Fruit fly (Drosophila melanogaster) whole organism, wandering third instar larva: ENCODE measurements around the gene asf1.

Source experiments
- Abd-B ChIP-seq: fragments of >200 bp; optimal IDR thresholded peaks from 2 replicates; lab custom pipeline; 2017; ENCODE audit warnings: missing biosample characterization, missing genetic modification characterization
- CG32264 ChIP-seq: fragments of 200-800 bp; sonication (Bioruptor generic); optimal IDR thresholded peaks from 2 replicates; lab custom pipeline; 2016; ENCODE audit warnings: missing biosample characterization, missing genetic modification characterization
- CG9705 ChIP-seq: fragments of 200-800 bp; sonication (Bioruptor generic); optimal IDR thresholded peaks from 2 replicates; lab custom pipeline; 2018; ENCODE audit warnings: missing biosample characterization, mild to moderate bottlenecking, missing genetic modification characterization
- CrebA ChIP-seq: fragments of 200-800 bp; sonication (Bioruptor generic); optimal IDR thresholded peaks from 2 replicates; lab custom pipeline; 2016; ENCODE audit warnings: missing biosample characterization, mild to moderate bottlenecking, missing genetic modification characterization, borderline replicate concordance
- Dfd ChIP-seq: fragments of >200 bp; optimal IDR thresholded peaks from 2 replicates; lab custom pipeline; 2017; ENCODE audit warnings: missing biosample characterization, missing genetic modification characterization
- Dif ChIP-seq: fragments of 200-275, 200-300 bp; sonication (Bioruptor generic); optimal IDR thresholded peaks from 2 replicates; lab custom pipeline; 2018; ENCODE audit warnings: missing biosample characterization, missing genetic modification characterization; ENCODE audit not compliant: partially characterized antibody
- GATAd ChIP-seq: sonication (Bioruptor generic); optimal IDR thresholded peaks from 2 replicates; lab custom pipeline; 2016; ENCODE audit warnings: missing biosample characterization, missing genetic modification characterization
- HLH106 ChIP-seq: fragments of 200-800 bp; optimal IDR thresholded peaks from 3 replicates; lab custom pipeline; 2019; ENCODE audit warnings: missing biosample characterization, mild to moderate bottlenecking, missing genetic modification characterization, moderate library complexity
- Hnf4 ChIP-seq: fragments of 200-800 bp; sonication (Bioruptor generic); optimal IDR thresholded peaks from 2 replicates; lab custom pipeline; 2016; ENCODE audit warnings: missing biosample characterization, mild to moderate bottlenecking, missing genetic modification characterization
- Hr78 ChIP-seq: fragments of >200 bp; optimal IDR thresholded peaks from 2 replicates; lab custom pipeline; 2017; ENCODE audit warnings: missing biosample characterization, missing genetic modification characterization
- Jra ChIP-seq: sonication (Bioruptor generic); optimal IDR thresholded peaks from 2 replicates; lab custom pipeline; 2016; ENCODE audit warnings: missing biosample characterization, missing genetic modification characterization
- Mio ChIP-seq: sonication (Bioruptor generic); optimal IDR thresholded peaks from 2 replicates; lab custom pipeline; 2016; ENCODE audit warnings: missing biosample characterization, missing genetic modification characterization
- Myc ChIP-seq: fragments of >200 bp; optimal IDR thresholded peaks from 2 replicates; lab custom pipeline; 2017
- N ChIP-seq: fragments of >200 bp; optimal IDR thresholded peaks from 2 replicates; lab custom pipeline; 2018; ENCODE audit warnings: missing biosample characterization, missing external identifiers, missing genetic modification characterization
- OdsH ChIP-seq: fragments of 200-800 bp; sonication (Bioruptor generic); optimal IDR thresholded peaks from 2 replicates; lab custom pipeline; 2016; ENCODE audit warnings: missing biosample characterization, mild to moderate bottlenecking, missing genetic modification characterization
- Rel ChIP-seq, 2 experiments: fragments of 200-800 bp; sonication (Bioruptor generic) in 1 of 2; optimal IDR thresholded peaks; 2 replicates in 1 of 2; 3 replicates in 1 of 2; lab custom pipeline; 2016 to 2019; ENCODE audit warnings: mild to moderate bottlenecking in 2 of 2, missing biosample characterization in 2 of 2, missing genetic modification characterization in 2 of 2, moderate library complexity in 1 of 2
- Sp1 ChIP-seq: fragments of 200-800 bp; sonication (Bioruptor generic); optimal IDR thresholded peaks from 3 replicates; lab custom pipeline; 2019; ENCODE audit warnings: missing biosample characterization, mild to moderate bottlenecking, missing genetic modification characterization, moderate library complexity
- Vsx2 ChIP-seq: fragments of 200-300, 225-300 bp; sonication (Bioruptor generic); optimal IDR thresholded peaks from 2 replicates; lab custom pipeline; 2018; ENCODE audit warnings: missing biosample characterization, missing genetic modification characterization; ENCODE audit not compliant: partially characterized antibody
- br ChIP-seq: fragments of 200-800 bp; sonication (Bioruptor generic); optimal IDR thresholded peaks from 2 replicates; lab custom pipeline; 2016; ENCODE audit warnings: missing biosample characterization, missing genetic modification characterization
- dl ChIP-seq, 2 experiments: fragments of 175-275, 200-275 bp in 1 of 2; fragments of 200-275 bp in 1 of 2; sonication (Bioruptor generic); optimal IDR thresholded peaks; lab custom pipeline; 2018; ENCODE audit warnings: mild to moderate bottlenecking in 2 of 2, missing biosample characterization in 2 of 2, missing genetic modification characterization in 2 of 2, moderate library complexity in 2 of 2; ENCODE audit not compliant: partially characterized antibody in 2 of 2, insufficient read depth in 1 of 2
- dmrt93B ChIP-seq: fragments of 200-800 bp; sonication (Bioruptor generic); optimal IDR thresholded peaks from 2 replicates; lab custom pipeline; 2018; ENCODE audit warnings: missing biosample characterization, mild to moderate bottlenecking, missing genetic modification characterization
- dsf ChIP-seq: sonication (Bioruptor generic); optimal IDR thresholded peaks from 2 replicates; lab custom pipeline; 2016; ENCODE audit warnings: missing biosample characterization, missing genetic modification characterization, borderline replicate concordance
- ey ChIP-seq: fragments of 200-800 bp; sonication (Bioruptor generic); optimal IDR thresholded peaks from 2 replicates; lab custom pipeline; 2016; ENCODE audit warnings: missing biosample characterization, missing genetic modification characterization
- foxo ChIP-seq, 2 experiments: fragments of 200-800 bp; sonication (Bioruptor generic); optimal IDR thresholded peaks; 2 replicates in 1 of 2; 3 replicates in 1 of 2; lab custom pipeline; 2016 to 2017; ENCODE audit warnings: missing biosample characterization in 2 of 2, missing genetic modification characterization in 2 of 2
- fru ChIP-seq: fragments of 200-800 bp; sonication (Bioruptor generic); optimal IDR thresholded peaks from 3 replicates; lab custom pipeline; 2016; ENCODE audit warnings: missing biosample characterization, mild to moderate bottlenecking, missing genetic modification characterization
- h ChIP-seq: fragments of 200-800 bp; sonication (Bioruptor generic); optimal IDR thresholded peaks from 3 replicates; lab custom pipeline; 2016; ENCODE audit warnings: missing biosample characterization, mild to moderate bottlenecking, missing genetic modification characterization
- jim ChIP-seq: fragments of 175-275, 200-325 bp; sonication (Bioruptor generic); optimal IDR thresholded peaks from 2 replicates; lab custom pipeline; 2016; ENCODE audit warnings: missing biosample characterization, mild to moderate bottlenecking, missing genetic modification characterization
- lola ChIP-seq: fragments of >200 bp; optimal IDR thresholded peaks from 2 replicates; lab custom pipeline; 2017; ENCODE audit warnings: missing biosample characterization, missing genetic modification characterization
- pan ChIP-seq: fragments of >200 bp; optimal IDR thresholded peaks from 2 replicates; lab custom pipeline; 2017
- psq ChIP-seq: fragments of 200-800 bp; sonication (Bioruptor generic); optimal IDR thresholded peaks from 3 replicates; lab custom pipeline; 2017; ENCODE audit warnings: missing biosample characterization, mild to moderate bottlenecking, missing genetic modification characterization, moderate library complexity
- rgr ChIP-seq: fragments of 200-800 bp; sonication (Bioruptor generic); optimal IDR thresholded peaks from 3 replicates; lab custom pipeline; 2016; ENCODE audit warnings: missing biosample characterization, mild to moderate bottlenecking, missing genetic modification characterization
- sage ChIP-seq: fragments of 200-800 bp; sonication (Bioruptor generic); optimal IDR thresholded peaks from 2 replicates; lab custom pipeline; 2016; ENCODE audit warnings: missing biosample characterization, mild to moderate bottlenecking, missing genetic modification characterization
- sv ChIP-seq: fragments of 200-800 bp; sonication (Bioruptor generic); optimal IDR thresholded peaks from 3 replicates; lab custom pipeline; 2016; ENCODE audit warnings: missing biosample characterization, missing genetic modification characterization
- tai ChIP-seq: sonication (Bioruptor generic); optimal IDR thresholded peaks from 2 replicates; lab custom pipeline; 2016; ENCODE audit warnings: missing biosample characterization, missing genetic modification characterization
- usp ChIP-seq: fragments of >200 bp; optimal IDR thresholded peaks from 2 replicates; lab custom pipeline; 2017; ENCODE audit warnings: missing biosample characterization, missing genetic modification characterization
- woc ChIP-seq: sonication (Bioruptor generic); optimal IDR thresholded peaks from 2 replicates; lab custom pipeline; 2016; ENCODE audit warnings: missing biosample characterization, mild to moderate bottlenecking, missing genetic modification characterization

Gene asf1

DNA sequence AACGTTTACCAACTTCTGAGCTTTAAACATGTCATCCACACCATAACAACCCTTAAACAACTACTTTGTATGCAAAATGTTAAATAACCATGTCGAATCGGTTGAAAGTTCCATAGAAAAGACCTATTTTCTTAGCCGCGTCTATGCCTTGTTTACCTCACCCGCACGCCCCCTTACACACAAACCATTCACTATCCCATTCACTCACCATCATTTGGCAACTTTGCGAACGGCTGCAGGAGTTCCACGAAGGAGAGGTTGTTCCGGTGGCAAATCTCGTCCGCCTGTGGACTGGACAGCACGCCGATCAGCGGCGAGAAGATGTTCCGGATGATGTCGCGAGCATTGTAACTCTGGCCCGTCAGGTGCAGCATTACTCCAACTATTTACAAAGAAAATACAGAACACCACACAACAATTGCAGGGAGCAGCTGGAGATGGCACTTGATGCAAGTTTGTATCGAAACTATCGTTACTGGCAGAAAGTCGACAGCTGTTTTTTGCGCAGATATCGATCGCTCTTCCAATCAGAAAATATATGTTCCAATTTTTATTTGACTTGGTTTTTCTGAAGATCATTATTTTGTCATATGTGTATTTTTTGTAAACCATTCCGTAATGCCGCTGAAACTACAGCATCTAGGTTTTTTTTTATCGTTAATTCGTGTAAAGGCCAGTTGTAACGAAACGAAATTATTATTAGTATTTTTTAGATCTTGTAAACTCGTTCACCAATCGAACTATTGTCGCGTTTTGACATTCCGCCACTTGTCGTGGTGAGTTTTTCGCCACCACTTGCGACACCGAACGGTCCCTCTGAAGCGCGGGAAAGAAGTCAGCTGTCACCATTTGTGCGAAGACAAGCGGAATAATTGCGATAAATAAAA, at the start of gene asf1:
TSS of gene asf1 (plus strand) at position 823 of the 887 bp plus-strand sequence.
- no peak for TF ChIP-seq CrebA (GFP tag; lab: Kevin White, UChicago)
- no peak for TF ChIP-seq foxo (GFP tag; optimal IDR thresholded peaks at IDR 0.05; lab: Kevin White, UChicago)
- TF ChIP-seq fru (GFP tag; lab: Kevin White, UChicago): peak; percentile 63
- TF ChIP-seq dsf (GFP tag; lab: Kevin White, UChicago): no peak
- peak; percentile 29 for TF ChIP-seq ey (GFP tag; lab: Kevin White, UChicago)
- TF ChIP-seq Abd-B (GFP tag; lab: Kevin White, UChicago): no peak
- TF ChIP-seq Myc: peak; percentile 67
- TF ChIP-seq sv (GFP tag; lab: Kevin White, UChicago): peak; percentile 54
- TF ChIP-seq lola (GFP tag; lab: Kevin White, UChicago): no peak
- peak; percentile 37 for TF ChIP-seq OdsH (GFP tag; lab: Kevin White, UChicago)

DNA sequence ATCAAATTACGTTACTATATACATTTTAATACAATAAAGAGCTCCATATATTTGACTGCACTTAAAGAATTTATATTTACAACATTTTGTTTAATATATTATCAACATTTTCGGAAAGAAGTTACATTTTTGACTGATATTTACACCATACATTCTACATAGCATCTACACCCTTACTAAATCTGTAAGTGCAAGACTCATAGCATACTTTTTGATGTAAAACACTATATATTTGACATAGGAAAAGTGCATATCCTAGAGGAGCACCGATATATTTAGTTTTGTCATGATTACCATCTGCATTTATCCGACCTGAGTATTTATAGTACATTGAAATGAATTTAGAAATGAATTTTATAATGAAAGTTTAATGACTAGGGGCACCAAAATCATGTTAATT, 49.7 kb upstream of the asf1 start:
- TF ChIP-seq dsf (GFP tag; lab: Kevin White, UChicago): no peak
- TF ChIP-seq foxo (GFP tag; optimal IDR thresholded peaks at IDR 0.05; lab: Kevin White, UChicago): no peak
- TF ChIP-seq Myc: peak; percentile 42
- TF ChIP-seq woc: no peak
- no peak for TF ChIP-seq sage
- TF ChIP-seq, all 38 proteins: peak for 1

DNA sequence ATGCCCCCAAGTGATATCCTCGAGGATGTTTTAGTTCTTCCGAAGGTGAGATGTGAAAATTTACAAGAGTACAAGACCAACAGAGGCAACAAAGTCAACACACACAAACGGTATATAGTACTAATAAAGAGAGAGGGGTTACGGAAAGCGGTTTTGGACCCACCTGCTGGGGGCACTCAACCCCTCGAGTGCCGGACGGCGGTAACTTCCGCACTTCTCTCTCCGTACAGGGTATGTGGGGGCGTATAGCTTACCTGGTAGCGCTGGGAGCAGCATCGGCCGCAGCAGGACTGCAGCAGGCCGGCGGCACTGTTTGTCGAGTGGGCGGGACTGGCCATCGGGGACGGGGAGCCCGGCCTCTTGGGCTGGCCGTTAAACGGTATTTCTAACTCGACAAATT, 49.3 kb upstream of the asf1 start:
- TF ChIP-seq Dif (GFP tag; lab: Kevin White, UChicago) (no peak), rgr (GFP tag; lab: Kevin White, UChicago) (no peak), h (no peak), dsf (GFP tag; lab: Kevin White, UChicago) (no peak), usp (GFP tag; lab: Kevin White, UChicago) (no peak), N (GFP tag; lab: Kevin White, UChicago) (no peak), dmrt93B (GFP tag; lab: Kevin White, UChicago) (no peak), CG32264 (GFP tag; lab: Kevin White, UChicago) (no peak), jim (GFP tag; lab: Kevin White, UChicago) (no peak), sv (GFP tag; lab: Kevin White, UChicago) (no peak)

DNA sequence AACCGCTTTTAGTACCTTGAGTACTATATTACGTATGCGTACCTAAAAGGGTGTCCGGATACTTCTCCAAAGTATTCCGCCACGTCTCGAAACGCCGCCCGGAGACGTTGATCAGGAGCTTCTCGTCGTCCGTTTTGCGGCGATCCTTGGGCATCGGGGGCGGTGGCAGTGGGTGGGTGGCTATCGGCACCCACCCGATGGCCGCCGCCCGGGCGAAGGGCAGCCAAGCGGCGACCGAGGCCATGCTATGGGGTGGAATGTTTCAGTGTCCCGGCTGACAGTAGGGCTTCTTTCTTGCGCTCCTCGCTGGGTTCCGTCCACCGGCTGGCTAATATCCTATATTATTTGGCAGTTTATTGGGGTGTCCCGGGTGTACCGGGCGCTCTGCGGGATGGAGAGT, 44.2 kb upstream of the asf1 start:
- TF ChIP-seq Dfd (GFP tag; lab: Kevin White, UChicago): peak; percentile 92
- no peak for TF ChIP-seq CG9705 (GFP tag; lab: Kevin White, UChicago)
- TF ChIP-seq, all 38 proteins: peak for 1

DNA sequence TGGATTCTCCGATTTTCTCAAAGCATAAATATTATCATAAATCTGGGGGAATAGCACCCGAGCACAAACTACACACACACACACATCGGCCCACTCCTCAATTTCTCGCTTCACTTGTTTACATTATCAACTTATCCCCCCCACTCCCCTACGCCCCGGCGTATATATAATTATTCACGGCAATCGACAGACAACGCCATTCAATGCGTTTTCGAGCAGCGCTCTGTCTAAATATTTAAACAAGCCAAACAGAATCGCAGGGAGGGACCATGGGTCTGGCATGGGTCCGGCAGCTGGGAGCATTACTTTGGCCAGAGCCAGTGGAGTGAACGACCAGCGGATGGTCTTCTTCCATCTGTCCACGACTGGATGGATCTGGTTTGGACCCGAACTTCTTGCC, 43.0 kb upstream of the asf1 start:
- TF ChIP-seq Rel (GFP tag; optimal IDR thresholded peaks at IDR 0.05; lab: Kevin White, UChicago): no peak
- TF ChIP-seq Rel (tag; optimal IDR thresholded peaks at IDR 0.05; lab: Kevin White, UChicago): peak; percentile 59
- TF ChIP-seq fru (GFP tag; lab: Kevin White, UChicago): peak; percentile 59
- TF ChIP-seq tai: peak; percentile 62
- no peak for TF ChIP-seq CG32264 (GFP tag; lab: Kevin White, UChicago)
- peak; percentile 52 for TF ChIP-seq psq (GFP tag; lab: Kevin White, UChicago)
- TF ChIP-seq Dfd (GFP tag; lab: Kevin White, UChicago): no peak
- peak; percentile 14 for TF ChIP-seq Mio (GFP tag; lab: Kevin White, UChicago)
- TF ChIP-seq Dif (GFP tag; lab: Kevin White, UChicago): no peak
- peak; percentile 36 for TF ChIP-seq GATAd (GFP tag; lab: Kevin White, UChicago)
- peak; percentile 39 for TF ChIP-seq Jra (GFP tag; lab: Kevin White, UChicago)
- no peak for TF ChIP-seq Hr78 (GFP tag; lab: Kevin White, UChicago)
- no peak for TF ChIP-seq Myc
- TF ChIP-seq woc: no peak
- TF ChIP-seq sage: no peak
- TF ChIP-seq lola (GFP tag; lab: Kevin White, UChicago): no peak
- no peak for TF ChIP-seq usp (GFP tag; lab: Kevin White, UChicago)
- TF ChIP-seq Vsx2 (GFP tag; lab: Kevin White, UChicago): no peak
- TF ChIP-seq CrebA (GFP tag; lab: Kevin White, UChicago): no peak
- TF ChIP-seq HLH106 (tag; lab: Kevin White, UChicago): peak; percentile 30
- TF ChIP-seq Sp1: no peak
- no peak for TF ChIP-seq CG9705 (GFP tag; lab: Kevin White, UChicago)
- TF ChIP-seq OdsH (GFP tag; lab: Kevin White, UChicago): peak; percentile 80
- peak; percentile 82 for TF ChIP-seq Hnf4 (GFP tag; lab: Kevin White, UChicago)
- TF ChIP-seq foxo (GFP tag; optimal IDR thresholded peaks at IDR 0.05; lab: Kevin White, UChicago): peak in 1 of 2 experiments; percentile 55
- peak; percentile 85 for TF ChIP-seq rgr (GFP tag; lab: Kevin White, UChicago)
- no peak for TF ChIP-seq dsf (GFP tag; lab: Kevin White, UChicago)
- peak; percentile 28 for TF ChIP-seq ey (GFP tag; lab: Kevin White, UChicago)
- TF ChIP-seq br: peak; percentile 78
- no peak for TF ChIP-seq pan (lab: Kevin White, UChicago)
- no peak for TF ChIP-seq jim (GFP tag; lab: Kevin White, UChicago)
- peak; percentile 36 for TF ChIP-seq dmrt93B (GFP tag; lab: Kevin White, UChicago)
- TF ChIP-seq h: peak; percentile 69
- no peak for TF ChIP-seq dl (GFP tag; optimal IDR thresholded peaks at IDR 0.05; lab: Kevin White, UChicago; ENCODE audit: insufficient read depth in 1 of 2, partially characterized antibody in 2 of 2)
